Fruit fly (Drosophila melanogaster): ENCODE data around the gene fz.

dm6 chr3L:14362660-14363059 is 88.5 kb downstream of the fz start:
- TF ChIP-seq psq (optimal IDR thresholded peaks at IDR 0.05) (no peak), ttk (optimal IDR thresholded peaks at IDR 0.05) (no peak), Sin3A (optimal IDR thresholded peaks at IDR 0.05) (no peak)

Data from Kc167 (cell line).